Fruit fly (Drosophila melanogaster) whole organism, wandering third instar larva: ENCODE data around the gene Nrt.

Experiments used
- CrebA ChIP-seq: fragments of 200-800 bp; sonication (Bioruptor generic); optimal IDR thresholded peaks from 2 replicates; lab custom pipeline; 2016; ENCODE audit warnings: missing biosample characterization, mild to moderate bottlenecking, missing genetic modification characterization, borderline replicate concordance
- Mio ChIP-seq: sonication (Bioruptor generic); optimal IDR thresholded peaks from 2 replicates; lab custom pipeline; 2016; ENCODE audit warnings: missing biosample characterization, missing genetic modification characterization
- Myc ChIP-seq: fragments of >200 bp; optimal IDR thresholded peaks from 2 replicates; lab custom pipeline; 2017
- OdsH ChIP-seq: fragments of 200-800 bp; sonication (Bioruptor generic); optimal IDR thresholded peaks from 2 replicates; lab custom pipeline; 2016; ENCODE audit warnings: missing biosample characterization, mild to moderate bottlenecking, missing genetic modification characterization
- Sp1 ChIP-seq: fragments of 200-800 bp; sonication (Bioruptor generic); optimal IDR thresholded peaks from 3 replicates; lab custom pipeline; 2019; ENCODE audit warnings: missing biosample characterization, mild to moderate bottlenecking, missing genetic modification characterization, moderate library complexity
- ey ChIP-seq: fragments of 200-800 bp; sonication (Bioruptor generic); optimal IDR thresholded peaks from 2 replicates; lab custom pipeline; 2016; ENCODE audit warnings: missing biosample characterization, missing genetic modification characterization
- foxo ChIP-seq, 2 experiments: fragments of 200-800 bp; sonication (Bioruptor generic); optimal IDR thresholded peaks; 2 replicates in 1 of 2; 3 replicates in 1 of 2; lab custom pipeline; 2016 to 2017; ENCODE audit warnings: missing biosample characterization in 2 of 2, missing genetic modification characterization in 2 of 2
- h ChIP-seq: fragments of 200-800 bp; sonication (Bioruptor generic); optimal IDR thresholded peaks from 3 replicates; lab custom pipeline; 2016; ENCODE audit warnings: missing biosample characterization, mild to moderate bottlenecking, missing genetic modification characterization
- pan ChIP-seq: fragments of >200 bp; optimal IDR thresholded peaks from 2 replicates; lab custom pipeline; 2017
- psq ChIP-seq: fragments of 200-800 bp; sonication (Bioruptor generic); optimal IDR thresholded peaks from 3 replicates; lab custom pipeline; 2017; ENCODE audit warnings: missing biosample characterization, mild to moderate bottlenecking, missing genetic modification characterization, moderate library complexity
- rgr ChIP-seq: fragments of 200-800 bp; sonication (Bioruptor generic); optimal IDR thresholded peaks from 3 replicates; lab custom pipeline; 2016; ENCODE audit warnings: missing biosample characterization, mild to moderate bottlenecking, missing genetic modification characterization
- sage ChIP-seq: fragments of 200-800 bp; sonication (Bioruptor generic); optimal IDR thresholded peaks from 2 replicates; lab custom pipeline; 2016; ENCODE audit warnings: missing biosample characterization, mild to moderate bottlenecking, missing genetic modification characterization
- usp ChIP-seq: fragments of >200 bp; optimal IDR thresholded peaks from 2 replicates; lab custom pipeline; 2017; ENCODE audit warnings: missing biosample characterization, missing genetic modification characterization

dm6 chr3L:16765647-16766628 is at the start of gene Nrt:
- TF ChIP-seq OdsH (GFP tag; lab: Kevin White, UChicago) (peak; percentile 41), psq (GFP tag; lab: Kevin White, UChicago) (peak; percentile 40), pan (no peak), Sp1 (GFP tag; lab: Kevin White, UChicago) (peak; percentile 64), usp (GFP tag; lab: Kevin White, UChicago) (no peak), foxo (GFP tag; optimal IDR thresholded peaks at IDR 0.05; lab: Kevin White, UChicago) (peak in 1 of 2 experiments; percentile 46), Myc (lab: Kevin White, UChicago) (no peak), ey (GFP tag; lab: Kevin White, UChicago) (no peak), sage (peak; percentile 78), rgr (peak; percentile 50), h (GFP tag; lab: Kevin White, UChicago) (peak; percentile 21), CrebA (peak; percentile 33), Mio (GFP tag; lab: Kevin White, UChicago) (no peak)
